Fruit fly (Drosophila melanogaster) whole organism, adult: ENCODE measurements around the gene CG32106.

ENCODE experiments used
- CG12768 ChIP-seq: fragments of 200-800 bp; sonication (Bioruptor generic); optimal IDR thresholded peaks from 2 replicates; lab custom pipeline; 2017; ENCODE audit warnings: missing biosample characterization, missing genetic modification characterization, mild to moderate bottlenecking, moderate library complexity, missing genetic modification reagents
- CG14711 ChIP-seq: fragments of 200-800 bp; sonication (Bioruptor generic); optimal IDR thresholded peaks from 2 replicates; lab custom pipeline; 2018; ENCODE audit warnings: missing biosample characterization, mild to moderate bottlenecking, missing genetic modification characterization, moderate library complexity
- CG7101 ChIP-seq: fragments of 200-800 bp; sonication (Bioruptor generic); optimal IDR thresholded peaks from 2 replicates; lab custom pipeline; 2018; ENCODE audit warnings: missing biosample characterization, mild to moderate bottlenecking, missing genetic modification characterization, moderate library complexity
- Clk ChIP-seq: fragments of 200-800 bp; sonication (Bioruptor generic); optimal IDR thresholded peaks from 2 replicates; lab custom pipeline; 2017; ENCODE audit warnings: missing biosample characterization, missing genetic modification characterization
- cic ChIP-seq: fragments of 200-800 bp; sonication (Bioruptor generic); optimal IDR thresholded peaks from 2 replicates; lab custom pipeline; 2017; ENCODE audit warnings: missing biosample characterization, mild to moderate bottlenecking, missing genetic modification characterization, moderate library complexity
- cnc ChIP-seq, 2 experiments: fragments of >200 bp; optimal IDR thresholded peaks; 2 replicates each; lab custom pipeline; 2017
- tj ChIP-seq: fragments of 200-800 bp; sonication (Bioruptor generic); optimal IDR thresholded peaks from 3 replicates; lab custom pipeline; 2017; ENCODE audit warnings: missing biosample characterization, mild to moderate bottlenecking, missing genetic modification characterization, moderate library complexity

- TF ChIP-seq cic (GFP tag; lab: Kevin White, UChicago) (no peak), CG14711 (no peak), tj (GFP tag; lab: Kevin White, UChicago) (no peak), CG7101 (tag; lab: Kevin White, UChicago) (no peak), Clk (GFP tag; lab: Kevin White, UChicago) (no peak), cnc (optimal IDR thresholded peaks at IDR 0.05; lab: Kevin White, UChicago) (no peak), CG12768 (GFP tag; lab: Kevin White, UChicago) (no peak)
These were observed 29.9 kb upstream of the CG32106 start, which contains the start of gene CG32110 for dm6 chr3L:12808421-12808820.
